Fruit fly (Drosophila melanogaster) Kc167 (cell line): ENCODE measurements around the gene CG31436.

Source experiments
- Myc ChIP-seq: fragments of >200 bp; optimal IDR thresholded peaks from 2 replicates; lab custom pipeline; 2017; ENCODE audit warnings: missing external identifiers
- Sin3A ChIP-seq: fragments of >200 bp; optimal IDR thresholded peaks from 2 replicates; lab custom pipeline; 2018; ENCODE audit warnings: missing external identifiers
- h ChIP-seq: fragments of >200 bp; optimal IDR thresholded peaks from 3 replicates; lab custom pipeline; 2018; ENCODE audit warnings: missing external identifiers
- insv ChIP-seq: fragments of >200 bp; optimal IDR thresholded peaks from 3 replicates; lab custom pipeline; 2018; ENCODE audit warnings: missing external identifiers
- psq ChIP-seq: fragments of >200 bp; optimal IDR thresholded peaks from 2 replicates; lab custom pipeline; 2017; ENCODE audit warnings: missing external identifiers
- ttk ChIP-seq: sonication (Bioruptor generic); optimal IDR thresholded peaks from 2 replicates; lab custom pipeline; 2017; ENCODE audit warnings: missing external identifiers

Gene CG31436

DNA sequence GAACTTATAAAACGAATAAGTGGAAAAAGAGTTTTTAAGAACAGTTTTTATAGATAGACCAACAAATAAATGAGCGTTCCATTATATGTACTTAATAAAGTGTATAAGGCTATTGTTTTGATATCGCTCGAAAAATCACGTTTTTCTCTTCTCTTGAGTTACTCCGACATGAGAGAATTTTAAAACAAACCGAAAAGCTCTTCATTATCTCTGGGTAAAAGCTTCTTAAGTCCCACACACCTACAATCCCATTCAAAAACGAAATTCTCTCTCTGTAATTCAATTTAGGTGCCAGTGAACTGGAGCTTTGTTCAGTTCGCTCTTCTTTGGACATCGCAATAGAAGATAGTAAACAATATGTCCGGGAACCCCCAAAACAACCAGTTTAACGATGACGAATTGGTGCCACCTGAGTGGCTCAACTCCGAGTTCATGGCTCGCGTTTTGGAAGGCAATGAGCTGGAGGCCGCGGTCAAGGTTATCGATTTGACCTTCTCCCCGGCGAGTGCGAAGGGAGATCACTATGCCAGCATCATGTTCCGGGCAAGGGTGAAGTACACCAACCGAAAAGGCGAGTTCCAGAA lies at the start of gene CG31436:
CG31436 (plus strand) TSS at position 281 of the 584 bp plus-strand sequence.
- TF ChIP-seq ttk (lab: Kevin White, UChicago) (no peak), Sin3A (lab: Kevin White, UChicago) (no peak)

DNA sequence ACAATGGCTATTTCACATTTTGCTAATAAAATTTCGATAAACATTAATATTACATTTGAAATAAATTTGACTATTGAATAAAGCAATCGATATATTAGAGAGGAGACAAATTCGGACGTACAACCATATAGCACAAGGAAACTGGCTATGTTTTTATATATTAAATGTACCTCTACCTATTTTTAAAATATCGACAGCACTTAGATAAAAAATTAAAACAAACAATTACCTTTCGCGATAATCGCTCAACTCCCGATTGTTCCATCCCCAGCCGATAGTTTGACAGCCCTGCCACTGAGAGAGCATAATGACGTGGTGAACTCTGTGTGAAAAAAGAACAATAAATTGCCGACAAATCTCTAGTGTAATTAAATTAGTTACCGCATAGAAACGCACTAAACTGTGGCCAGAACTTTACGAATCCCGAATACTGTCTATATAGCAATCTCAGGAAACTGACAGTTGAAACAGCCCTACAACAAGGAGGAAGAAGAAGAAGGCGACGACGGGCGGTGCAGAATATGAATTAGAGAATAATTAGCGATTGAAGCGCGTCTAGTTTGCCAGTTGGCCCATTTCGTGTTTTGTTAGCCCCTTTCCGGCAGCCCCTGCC lies 45.2 kb upstream of the CG31436 start, which contains the start of gene CG11857:
CG11857 (plus strand) TSS at position 271 of the 613 bp plus-strand sequence.
- no peak for TF ChIP-seq ttk (lab: Kevin White, UChicago)
- no peak for TF ChIP-seq insv (lab: Kevin White, UChicago)
- no peak for TF ChIP-seq h
- no peak for TF ChIP-seq Myc (lab: Kevin White, UChicago)
- no peak for TF ChIP-seq Sin3A (lab: Kevin White, UChicago)
- TF ChIP-seq psq (lab: Kevin White, UChicago), result no peak

DNA sequence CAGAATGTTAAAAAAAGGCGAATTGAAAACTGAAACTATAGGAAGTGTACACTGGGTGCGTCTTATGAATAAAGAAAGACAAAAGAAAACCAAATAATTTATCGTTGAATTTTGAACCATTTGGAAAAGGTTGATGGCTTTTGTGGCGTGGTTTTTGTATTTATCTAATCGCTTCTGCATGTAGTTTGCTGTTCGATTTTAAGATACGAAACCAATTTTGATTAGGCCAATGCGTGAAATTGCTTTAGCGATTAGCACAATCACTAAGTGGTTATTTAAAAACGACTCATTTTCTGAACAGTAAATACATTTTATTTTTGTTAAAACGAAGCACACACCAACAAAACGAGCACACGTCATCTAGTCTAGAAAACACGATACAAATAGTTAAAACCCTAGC lies 43.3 kb upstream of the CG31436 start:
- TF ChIP-seq h, result no peak
- TF ChIP-seq Myc (lab: Kevin White, UChicago), result no peak
- no peak for TF ChIP-seq Sin3A (lab: Kevin White, UChicago)
- no peak for TF ChIP-seq insv (lab: Kevin White, UChicago)
- TF ChIP-seq psq (lab: Kevin White, UChicago), result no peak
- no peak for TF ChIP-seq ttk (lab: Kevin White, UChicago)

DNA sequence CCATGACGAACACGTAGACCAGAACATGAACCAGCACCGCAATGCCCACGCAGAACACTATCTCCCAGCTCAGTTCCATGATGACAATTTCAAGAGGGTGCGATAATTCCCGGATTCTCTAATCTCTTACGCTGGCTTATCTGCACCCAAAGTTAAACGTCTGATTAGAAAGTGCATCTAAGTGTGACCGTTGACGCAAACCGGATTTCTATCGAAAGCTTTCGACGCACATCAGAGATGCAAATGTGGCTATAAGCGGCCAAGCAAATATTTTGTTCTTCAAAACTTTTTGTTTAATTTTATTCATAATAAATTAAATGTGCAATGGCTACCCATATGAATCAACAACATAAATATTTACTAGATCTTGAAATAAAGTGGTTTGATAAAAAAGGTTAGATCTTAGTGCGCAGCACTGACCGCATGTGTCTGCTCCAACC lies 41.6 kb upstream of the CG31436 start, which contains the start of the genes Kdsr and CG11858:
Kdsr (minus strand) TSS at position 177 of the 440 bp plus-strand sequence.
CG11858 (plus strand) TSS at position 420 of the 440 bp plus-strand sequence.
- no peak for TF ChIP-seq psq (lab: Kevin White, UChicago)
- TF ChIP-seq h, result no peak

DNA sequence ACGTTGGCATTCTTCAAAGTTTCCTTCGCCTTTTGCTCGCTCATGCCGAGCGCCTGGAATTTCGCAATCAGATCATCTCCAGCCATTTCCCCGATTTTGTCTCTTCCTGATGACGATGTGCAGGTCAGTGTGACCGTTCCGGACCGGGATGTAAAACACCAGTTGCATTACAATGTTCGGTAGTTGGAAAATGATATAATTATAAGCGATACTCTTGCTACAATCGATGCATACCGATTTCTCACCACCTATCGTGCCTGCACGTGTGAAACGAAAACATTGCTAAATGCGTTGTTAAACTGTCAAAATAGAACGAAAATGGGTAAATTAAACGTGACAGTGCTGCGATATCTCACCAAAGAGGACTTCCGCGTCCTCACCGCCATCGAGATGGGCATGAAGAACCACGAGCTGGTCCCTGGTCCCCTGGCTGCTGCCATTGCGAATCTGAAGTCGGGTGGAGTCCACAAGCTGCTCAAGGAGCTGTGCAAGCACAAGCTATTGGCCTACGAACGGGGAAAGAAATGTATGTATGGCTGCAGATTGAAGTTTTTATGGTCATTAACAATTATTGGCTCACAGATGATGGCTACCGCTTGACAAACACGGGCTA lies 38.2 kb upstream of the CG31436 start, which contains the start of the genes GlnRS and RIOK2:
GlnRS (minus strand) TSS at position 133 of the 613 bp plus-strand sequence.
RIOK2 (plus strand) TSS at position 256 of the 613 bp plus-strand sequence.
- TF ChIP-seq h (no peak), psq (lab: Kevin White, UChicago) (no peak), Myc (lab: Kevin White, UChicago) (no peak), Sin3A (lab: Kevin White, UChicago) (no peak), ttk (lab: Kevin White, UChicago) (no peak), insv (lab: Kevin White, UChicago) (no peak)

DNA sequence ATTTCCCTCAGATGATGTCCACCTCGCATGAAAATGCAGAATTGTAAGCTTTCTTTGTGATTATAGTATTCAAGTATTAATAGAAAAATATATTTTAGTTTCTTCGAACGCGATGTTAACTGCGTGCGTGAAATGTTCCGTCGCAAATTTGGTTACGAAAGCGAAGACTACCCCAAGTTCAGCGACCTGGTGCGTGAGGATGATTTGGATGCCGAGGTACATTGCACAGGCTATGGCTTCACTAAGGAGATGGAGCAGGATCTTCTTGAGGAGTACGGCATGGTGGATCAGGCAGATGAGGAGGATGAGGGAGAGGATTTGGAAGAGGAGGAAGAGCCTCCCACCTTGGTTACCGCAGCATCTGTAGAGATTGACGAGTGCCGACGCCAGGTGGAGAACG lies 37.2 kb upstream of the CG31436 start:
- TF ChIP-seq insv (lab: Kevin White, UChicago) (no peak), h (no peak), Myc (lab: Kevin White, UChicago) (no peak), psq (lab: Kevin White, UChicago) (no peak), Sin3A (lab: Kevin White, UChicago) (no peak), ttk (lab: Kevin White, UChicago) (no peak)

DNA sequence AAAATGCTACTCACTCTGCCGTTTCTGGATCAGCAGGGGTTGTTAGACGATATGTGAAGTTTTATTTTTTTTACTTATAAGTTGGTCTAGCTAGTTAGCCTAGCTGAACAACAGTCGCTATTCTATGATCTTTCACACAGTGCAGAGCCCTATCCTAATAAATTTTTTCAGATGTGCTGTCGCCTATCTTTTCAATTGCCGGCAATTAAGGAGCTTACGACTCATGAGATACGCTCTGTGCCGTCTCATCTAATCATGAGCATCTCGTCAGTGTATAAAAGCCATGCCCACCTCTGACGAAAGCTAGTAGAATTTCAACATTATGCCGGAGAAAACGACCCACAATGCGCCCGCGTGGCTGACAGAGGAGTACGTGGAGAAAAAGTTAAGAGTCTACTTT lies 34.0 kb upstream of the CG31436 start, which contains the start of the genes CG11889 and CG11891:
CG11889 (plus strand) TSS at position 301 of the 400 bp plus-strand sequence.
CG11891 (plus strand) TSS at position 301 of the 400 bp plus-strand sequence.
- TF ChIP-seq ttk (lab: Kevin White, UChicago), result no peak
- TF ChIP-seq insv (lab: Kevin White, UChicago), result no peak
- TF ChIP-seq Myc (lab: Kevin White, UChicago), result no peak
- no peak for TF ChIP-seq psq (lab: Kevin White, UChicago)
- no peak for TF ChIP-seq Sin3A (lab: Kevin White, UChicago)
- no peak for TF ChIP-seq h

DNA sequence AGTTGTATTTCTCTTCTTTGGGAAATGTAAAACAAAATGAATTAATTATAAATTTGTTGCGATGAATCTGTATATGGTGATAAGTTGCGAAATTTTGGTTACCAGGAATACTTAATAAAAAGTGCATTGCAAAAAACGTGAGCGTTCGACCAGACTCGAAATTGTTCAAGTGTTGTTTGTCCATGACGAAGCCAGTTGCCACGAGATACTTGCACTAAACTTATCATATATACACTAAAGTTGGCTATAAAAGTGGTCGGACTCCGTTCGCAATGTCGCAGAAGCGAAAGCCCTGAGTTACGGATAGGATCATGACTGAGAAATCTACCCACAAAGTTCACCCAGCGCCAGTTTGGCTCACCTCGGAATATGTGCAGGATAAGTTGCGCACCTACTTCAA lies 30.4 kb upstream of the CG31436 start, which contains the start of gene CG11878:
CG11878 (plus strand) TSS at position 301 of the 400 bp plus-strand sequence.
- no peak for TF ChIP-seq psq (lab: Kevin White, UChicago)

DNA sequence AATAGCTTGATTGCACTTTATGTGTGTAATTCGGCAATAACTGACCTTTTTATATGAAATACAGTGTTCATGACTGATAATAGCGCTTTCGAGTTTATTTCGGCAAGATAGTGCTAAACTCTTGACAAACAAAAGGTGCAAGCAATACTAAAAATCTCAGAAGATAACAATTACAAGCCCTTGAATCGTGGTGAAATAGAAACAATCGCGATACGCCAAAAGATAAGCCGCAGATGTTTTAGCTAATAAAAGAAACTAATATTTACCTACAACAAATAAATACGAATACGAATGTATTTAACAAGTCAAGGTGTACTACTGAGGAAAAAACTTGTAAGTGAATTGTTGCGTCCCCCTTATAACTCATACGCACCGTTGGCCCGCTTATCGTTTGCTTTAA lies 28.7 kb upstream of the CG31436 start:
- no peak for TF ChIP-seq insv (lab: Kevin White, UChicago)
- no peak for TF ChIP-seq Sin3A (lab: Kevin White, UChicago)
- no peak for TF ChIP-seq Myc (lab: Kevin White, UChicago)
- TF ChIP-seq h, result no peak
- no peak for TF ChIP-seq ttk (lab: Kevin White, UChicago)
- TF ChIP-seq psq (lab: Kevin White, UChicago), result no peak

DNA sequence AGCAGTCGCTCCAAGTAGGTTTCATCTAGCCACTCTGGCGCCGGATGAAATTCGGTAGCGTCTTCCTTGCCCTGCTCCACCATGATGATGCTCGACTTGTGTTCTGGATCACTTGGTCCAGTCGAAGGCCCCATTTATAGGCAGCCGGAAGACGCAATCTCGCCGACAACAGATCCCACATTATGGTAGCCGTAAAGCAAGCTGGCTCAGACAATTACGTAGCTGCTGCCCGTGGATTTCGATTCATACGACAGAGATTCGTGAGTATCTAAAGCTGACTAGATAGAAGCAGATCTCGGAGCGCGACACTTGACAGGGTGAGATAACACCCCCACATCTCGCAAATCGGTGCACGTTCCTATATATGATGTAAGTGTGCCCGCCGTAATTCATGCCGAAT lies 26.8 kb upstream of the CG31436 start, which contains the start of gene CG10513:
CG10513 (minus strand) TSS at position 101 of the 400 bp plus-strand sequence.
- TF ChIP-seq psq (lab: Kevin White, UChicago), result no peak
- TF ChIP-seq Sin3A (lab: Kevin White, UChicago), result no peak
- no peak for TF ChIP-seq ttk (lab: Kevin White, UChicago)
- TF ChIP-seq Myc (lab: Kevin White, UChicago), result no peak
- no peak for TF ChIP-seq insv (lab: Kevin White, UChicago)
- TF ChIP-seq h, result no peak

DNA sequence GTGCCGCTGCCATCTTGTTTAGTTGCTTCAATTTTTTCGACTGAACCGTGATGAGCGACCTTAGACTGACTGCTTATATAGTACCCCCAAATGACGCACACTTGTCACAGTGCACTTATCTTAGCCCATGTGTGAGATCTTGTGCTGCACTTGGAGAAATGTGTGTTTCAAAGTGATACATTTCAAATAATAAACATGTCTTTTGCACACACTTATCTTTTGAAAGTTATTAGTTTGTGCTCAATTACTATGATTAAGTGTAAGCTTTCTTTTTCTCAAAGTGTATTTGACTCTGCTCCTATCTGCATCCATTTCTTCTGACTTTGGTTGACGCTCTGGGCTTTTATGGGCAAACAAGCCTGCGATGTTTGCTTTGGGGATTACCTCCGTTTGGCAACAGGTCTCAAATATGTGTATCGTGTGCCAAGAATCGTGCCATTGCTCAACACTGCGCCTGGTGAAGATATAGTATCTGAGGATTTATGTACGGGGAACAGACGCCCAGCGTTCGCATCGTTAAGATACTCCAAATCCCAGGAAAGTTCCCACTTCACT lies 24.1 kb upstream of the CG31436 start, which contains the start of gene CG10514:
CG10514 (minus strand) TSS at position 51 of the 555 bp plus-strand sequence.
- TF ChIP-seq h, result no peak
- no peak for TF ChIP-seq Sin3A (lab: Kevin White, UChicago)
- TF ChIP-seq ttk (lab: Kevin White, UChicago), result no peak
- no peak for TF ChIP-seq Myc (lab: Kevin White, UChicago)
- TF ChIP-seq psq (lab: Kevin White, UChicago), result no peak
